Worm (Caenorhabditis elegans) whole organism, mixed stage, embryonic: ENCODE data around the gene nspc-5.

Experiments
- blmp-1 ChIP-seq: fragments of 150-350 bp; optimal IDR thresholded peaks from 2 replicates; lab custom pipeline; 2014; ENCODE audit warnings: missing biosample characterization, missing genetic modification characterization
- ceh-39 ChIP-seq: fragments of 150-350 bp; optimal IDR thresholded peaks from 2 replicates; lab custom pipeline; 2014; ENCODE audit warnings: missing biosample characterization, missing genetic modification characterization
- snpc-4 ChIP-seq: fragments of 150-350 bp; optimal IDR thresholded peaks from 2 replicates; lab custom pipeline; 2014; ENCODE audit warnings: missing biosample characterization, missing genetic modification characterization
- sptf-1 ChIP-seq: sonication (generic microtip); optimal IDR thresholded peaks from 2 replicates; lab custom pipeline; 2017; ENCODE audit warnings: mild to moderate bottlenecking, missing genetic modification characterization, moderate library complexity, missing compliant biosample characterization
- unc-120 ChIP-seq: sonication (generic microtip); optimal IDR thresholded peaks from 2 replicates; lab custom pipeline; 2017; ENCODE audit warnings: missing genetic modification characterization, missing compliant biosample characterization; ENCODE audit not compliant: poor library complexity, severe bottlenecking
- ztf-11 ChIP-seq: fragments of 150-350 bp; optimal IDR thresholded peaks from 2 replicates; lab custom pipeline; 2014; ENCODE audit warnings: missing biosample characterization, missing genetic modification characterization

DNA sequence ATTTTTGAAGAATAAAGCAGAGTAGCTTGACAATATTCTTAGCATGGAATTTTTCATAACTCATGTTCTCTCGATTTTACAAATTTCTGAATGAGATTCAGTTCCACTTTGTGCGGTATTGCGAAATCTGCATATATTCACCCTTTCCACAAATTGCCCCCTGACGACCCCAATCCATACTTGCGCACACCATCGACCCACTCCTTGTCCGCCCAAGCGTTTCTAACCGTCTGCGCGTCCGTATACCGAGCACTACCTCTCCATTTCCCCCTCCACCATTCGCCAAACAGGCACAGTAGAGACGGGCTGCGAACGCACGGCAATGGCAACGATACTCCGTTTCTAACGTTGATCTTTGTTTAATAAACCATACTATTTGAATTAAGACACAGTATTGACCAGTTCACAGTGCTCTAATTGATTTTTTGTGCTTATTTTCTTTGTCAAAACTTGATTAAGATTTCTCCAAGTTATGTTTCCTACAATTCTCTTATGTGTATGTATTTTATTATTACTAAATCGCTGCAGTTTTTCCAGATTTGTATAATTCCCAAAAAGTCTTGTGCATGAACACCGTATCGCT lies 18.2 kb downstream of the nspc-5 start, which contains the start of gene utx-1:
- TF ChIP-seq blmp-1 (tag; lab: Kevin White, UChicago) (no peak), ztf-11 (tag; lab: Kevin White, UChicago) (no peak), snpc-4 (tag; lab: Kevin White, UChicago) (no peak), ceh-39 (tag; lab: Kevin White, UChicago) (peak; percentile 54), unc-120 (tag; lab: Kevin White, UChicago) (peak; percentile 77), sptf-1 (tag; lab: Kevin White, UChicago) (peak; percentile 24)
